Fruit fly (Drosophila melanogaster): Measurements from ENCODE around the gene Cse1.
A peak's percentile ranks its signal among the peaks of the same experiment; 100 is the strongest.

The Cse1 gene

DNA sequence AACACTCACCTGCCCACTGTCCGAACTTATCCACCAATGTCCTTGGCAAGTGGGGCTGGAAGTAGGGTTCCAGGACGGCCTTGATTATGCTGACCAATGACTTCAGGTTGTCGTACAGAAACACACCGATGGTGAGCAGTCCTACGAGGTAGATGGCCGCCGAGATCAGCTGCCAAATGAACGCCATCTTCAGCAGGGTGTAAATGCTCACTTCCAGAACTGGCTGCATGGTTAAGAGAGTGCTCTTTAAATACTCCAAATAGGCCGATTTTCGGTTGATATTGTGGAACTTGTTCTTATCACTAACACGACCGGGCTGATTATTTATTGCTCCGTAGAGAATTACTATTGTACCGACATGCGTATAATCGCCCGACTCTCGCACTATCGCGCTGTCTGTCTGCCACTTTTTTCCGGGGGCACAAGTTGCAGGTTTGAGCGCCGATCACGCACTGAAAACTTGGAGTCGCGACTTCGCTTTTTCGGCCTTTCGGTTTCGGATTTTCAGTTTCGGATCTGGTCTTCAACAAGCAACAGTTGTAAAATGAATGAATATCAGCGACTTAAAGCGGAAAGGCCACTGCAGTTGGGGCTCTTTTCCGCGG is 21.8 kb upstream of the Cse1 start (continued):
- peak; percentile 6 to 14 for TF ChIP-seq Trl (optimal IDR thresholded peaks at IDR 0.05)
- no peak for TF ChIP-seq Trl (GFP tag; optimal IDR thresholded peaks at IDR 0.05)
- peak; percentile 11 for TF ChIP-seq CG12071 (GFP tag; optimal IDR thresholded peaks at IDR 0.05)
- no peak for TF ChIP-seq CG9727 (GFP tag; optimal IDR thresholded peaks at IDR 0.05)
- no peak for TF ChIP-seq peb (GFP tag; IDR thresholded peaks at IDR 0.05)
- peak; percentile 5 for TF ChIP-seq CG7987 (GFP tag; optimal IDR thresholded peaks at IDR 0.05)
- peak; percentile 76 for TF ChIP-seq sug (tag; optimal IDR thresholded peaks at IDR 0.05)
- no peak for TF ChIP-seq rib (GFP tag; IDR thresholded peaks at IDR 0.05)
- TF ChIP-seq lab (GFP tag; optimal IDR thresholded peaks at IDR 0.05): peak; percentile 39
- no peak for TF ChIP-seq Sry-β (GFP tag; optimal IDR thresholded peaks at IDR 0.05)
- TF ChIP-seq CG34376 (GFP tag; optimal IDR thresholded peaks at IDR 0.05): peak; percentile 44
- TF ChIP-seq abd-A (tag; optimal IDR thresholded peaks at IDR 0.05): no peak
- no peak for TF ChIP-seq fd96Cb (tag; optimal IDR thresholded peaks at IDR 0.05)
- TF ChIP-seq CG30020 (tag; optimal IDR thresholded peaks at IDR 0.05): no peak
- TF ChIP-seq CG6175 (GFP tag; IDR thresholded peaks at IDR 0.05): peak; percentile 88; the same call in 2 of the 3 replicates
- no peak for TF ChIP-seq Opbp (GFP tag; IDR thresholded peaks at IDR 0.05; ENCODE audit: partially characterized antibody)
- TF ChIP-seq Hr51 (GFP tag; optimal IDR thresholded peaks at IDR 0.05): peak in 1 of 2 experiments; percentile 1
- TF ChIP-seq luna (GFP tag; optimal IDR thresholded peaks at IDR 0.05): no peak
- no peak for TF ChIP-seq CG10366 (GFP tag; IDR thresholded peaks at IDR 0.05)
- TF ChIP-seq Blimp-1 (GFP tag; optimal IDR thresholded peaks at IDR 0.05): no peak
- TF ChIP-seq CG8290 (GFP tag; optimal IDR thresholded peaks at IDR 0.05): no peak
- TF ChIP-seq CG8290 (tag; optimal IDR thresholded peaks at IDR 0.05): peak in 1 of 2 experiments; percentile 18
- TF ChIP-seq cwo (GFP tag; optimal IDR thresholded peaks at IDR 0.05): peak; percentile 15
- no peak for TF ChIP-seq CG12104 (GFP tag; optimal IDR thresholded peaks at IDR 0.05)
- TF ChIP-seq exex (tag; optimal IDR thresholded peaks at IDR 0.05): peak; percentile 71
- TF ChIP-seq Dip2 (GFP tag; IDR thresholded peaks at IDR 0.05): no peak
- 0 out of 4 replicates have a peak, but pooled peaks have one; percentile 40 for TF ChIP-seq chinmo (GFP tag; IDR thresholded peaks at IDR 0.05; ENCODE audit: partially characterized antibody)
- peak; percentile 21 for TF ChIP-seq grn (GFP tag; optimal IDR thresholded peaks at IDR 0.05)
- TF ChIP-seq CG16813 (GFP tag; IDR thresholded peaks at IDR 0.05; ENCODE audit: partially characterized antibody): no peak
- peak in 1 of 2 experiments; percentile 14 for TF ChIP-seq Hr78 (GFP tag; optimal IDR thresholded peaks at IDR 0.05)
- TF ChIP-seq Ets65A (GFP tag): peak; percentile 17
- no peak for TF ChIP-seq CG4617 (GFP tag; optimal IDR thresholded peaks at IDR 0.05; ENCODE audit: borderline replicate concordance)
- TF ChIP-seq HmgZ (tag; optimal IDR thresholded peaks at IDR 0.05): peak; percentile 3
- peak; percentile 47 for TF ChIP-seq sens (GFP tag)
- TF ChIP-seq CG10543 (GFP tag; optimal IDR thresholded peaks at IDR 0.05): peak; percentile 55
- TF ChIP-seq nerfin-1 (tag; optimal IDR thresholded peaks at IDR 0.05): no peak
- no peak for TF ChIP-seq Scr (GFP tag; IDR thresholded peaks at IDR 0.05; ENCODE audit: partially characterized antibody)
- peak; percentile 88 for TF ChIP-seq Deaf1 (tag; optimal IDR thresholded peaks at IDR 0.05)
- TF ChIP-seq danr (GFP tag; IDR thresholded peaks at IDR 0.05): no peak
- TF ChIP-seq Fer2 (tag; optimal IDR thresholded peaks at IDR 0.05): no peak
- TF ChIP-seq Poxn (GFP tag; IDR thresholded peaks at IDR 0.05): no peak
- peak; percentile 51 for TF ChIP-seq odd (GFP tag; optimal IDR thresholded peaks at IDR 0.05)
- TF ChIP-seq NFAT (GFP tag; IDR thresholded peaks at IDR 0.05): no peak
- peak; percentile 9; the same call in 1 of the 2 replicates for TF ChIP-seq GATAe (GFP tag; conservative IDR thresholded peaks at IDR 0.05)
- peak; percentile 93 for TF ChIP-seq CG2199 (GFP tag; IDR thresholded peaks at IDR 0.05)
